Worm (Caenorhabditis elegans) whole organism, L1 larva: ENCODE measurements around the gene fkh-3.

Source experiments
- C04F5.9 ChIP-seq: sonication (generic microtip); optimal IDR thresholded peaks from 2 replicates; lab custom pipeline; 2016; ENCODE audit warnings: missing genetic modification characterization, missing compliant biosample characterization
- C16A3.4 ChIP-seq: fragments of 150-350 bp; optimal IDR thresholded peaks from 2 replicates; lab custom pipeline; 2014; ENCODE audit warnings: missing biosample characterization, missing genetic modification characterization
- C34B4.2 ChIP-seq: sonication (generic microtip); optimal IDR thresholded peaks from 2 replicates; lab custom pipeline; 2017; ENCODE audit warnings: mild to moderate bottlenecking, missing genetic modification characterization, missing compliant biosample characterization
- aha-1 ChIP-seq: fragments of 150-350 bp; optimal IDR thresholded peaks from 2 replicates; lab custom pipeline; 2014; ENCODE audit warnings: missing biosample characterization, missing genetic modification characterization
- alr-1 ChIP-seq: fragments of 200-800 bp; sonication (Bioruptor generic); optimal IDR thresholded peaks from 2 replicates; lab custom pipeline; 2018; ENCODE audit warnings: borderline replicate concordance, mild to moderate bottlenecking, missing genetic modification characterization, missing compliant biosample characterization
- aly-2 ChIP-seq: fragments of 150-350 bp; optimal IDR thresholded peaks from 2 replicates; lab custom pipeline; 2014; ENCODE audit warnings: missing biosample characterization, missing genetic modification characterization
- blmp-1 ChIP-seq: fragments of 150-350 bp; optimal IDR thresholded peaks from 2 replicates; lab custom pipeline; 2014; ENCODE audit warnings: missing biosample characterization, missing genetic modification characterization
- ceh-82 ChIP-seq, 3 experiments: fragments of 150-350 bp in 1 of 3; sonication (generic microtip) in 2 of 3; optimal IDR thresholded peaks; 2 replicates each; lab custom pipeline; 2014 to 2017; ENCODE audit warnings: missing biosample characterization in 3 of 3, missing genetic modification characterization in 3 of 3
- ceh-88 ChIP-seq: fragments of 200-800 bp; sonication (Bioruptor generic); IDR thresholded peaks from 2 replicates; pipeline ENCODE4 v1.3.6; 2022; ENCODE audit warnings: missing genetic modification characterization, missing compliant biosample characterization
- ceh-90 ChIP-seq: sonication (generic microtip); optimal IDR thresholded peaks from 2 replicates; lab custom pipeline; 2016; ENCODE audit warnings: missing genetic modification characterization, missing compliant biosample characterization
- ces-1 ChIP-seq: fragments of 150-350 bp; optimal IDR thresholded peaks from 2 replicates; lab custom pipeline; 2014; ENCODE audit warnings: missing biosample characterization, missing genetic modification reagents, missing genetic modification characterization
- dpl-1 ChIP-seq, 3 experiments: fragments of 150-350 bp in 2 of 3; sonication (generic microtip) in 1 of 3; optimal IDR thresholded peaks; 2 replicates each; lab custom pipeline; 2014 to 2017; ENCODE audit warnings: missing biosample characterization in 3 of 3, missing genetic modification characterization in 3 of 3, missing genetic modification reagents in 3 of 3
- dsc-1 ChIP-seq: sonication (generic microtip); optimal IDR thresholded peaks from 2 replicates; lab custom pipeline; 2016; ENCODE audit warnings: mild to moderate bottlenecking, missing genetic modification characterization, missing compliant biosample characterization
- efl-3 ChIP-seq: fragments of 200-800 bp; sonication (Bioruptor generic); optimal IDR thresholded peaks from 2 replicates; lab custom pipeline; 2018; ENCODE audit warnings: mild to moderate bottlenecking, missing genetic modification characterization, missing compliant biosample characterization
- egl-27 ChIP-seq, 2 experiments: fragments of 150-350 bp in 1 of 2; sonication (generic microtip); optimal IDR thresholded peaks; 3 replicates each; lab custom pipeline; 2017 to 2018; ENCODE audit warnings: missing biosample characterization in 2 of 2, missing genetic modification characterization in 2 of 2, missing genetic modification reagents in 2 of 2
- elt-2 ChIP-seq: sonication (generic microtip); optimal IDR thresholded peaks from 2 replicates; lab custom pipeline; 2016; ENCODE audit warnings: missing genetic modification characterization, mild to moderate bottlenecking, inconsistent platforms, missing compliant biosample characterization, missing genetic modification reagents
- elt-3 ChIP-seq, 6 experiments: fragments of 150-350 bp in 1 of 6; sonication (generic microtip); optimal IDR thresholded peaks; 2 replicates each; lab custom pipeline; 2017 to 2018; ENCODE audit warnings: missing biosample characterization in 6 of 6, missing genetic modification characterization in 6 of 6, inconsistent platforms in 1 of 6
- fkh-4 ChIP-seq: sonication (generic microtip); optimal IDR thresholded peaks from 2 replicates; lab custom pipeline; 2016; ENCODE audit warnings: missing compliant biosample characterization, missing genetic modification characterization, borderline replicate concordance
- grh-1 ChIP-seq: fragments of 200-800 bp; sonication (Bioruptor generic); IDR thresholded peaks from 2 replicates; pipeline ENCODE4 v1.3.6; 2022; ENCODE audit warnings: missing genetic modification reagents, missing genetic modification characterization, missing compliant biosample characterization
- hpl-2 ChIP-seq: fragments of 150-350 bp; optimal IDR thresholded peaks from 2 replicates; lab custom pipeline; 2014; ENCODE audit warnings: missing biosample characterization, missing genetic modification reagents, missing genetic modification characterization
- isw-1 ChIP-seq: fragments of 200-800 bp; sonication (Bioruptor generic); IDR thresholded peaks from 2 replicates; pipeline ENCODE4 v1.3.6; 2022; ENCODE audit warnings: missing genetic modification characterization, missing compliant biosample characterization
- lin-13 ChIP-seq: fragments of 150-350 bp; optimal IDR thresholded peaks from 2 replicates; lab custom pipeline; 2014; ENCODE audit warnings: missing biosample characterization, missing genetic modification reagents, missing genetic modification characterization
- lin-14 ChIP-seq: fragments of 200-800 bp; sonication (Bioruptor generic); optimal IDR thresholded peaks from 2 replicates; lab custom pipeline; 2018; ENCODE audit warnings: mild to moderate bottlenecking, missing genetic modification characterization, moderate library complexity, missing compliant biosample characterization
- lin-35 ChIP-seq, 2 experiments: fragments of 150-350 bp; optimal IDR thresholded peaks; 2 replicates each; lab custom pipeline; 2014; ENCODE audit warnings: missing biosample characterization in 2 of 2, missing genetic modification characterization in 2 of 2, missing genetic modification reagents in 2 of 2
- lin-39 ChIP-seq: fragments of 150-350 bp; optimal IDR thresholded peaks from 2 replicates; lab custom pipeline; 2014; ENCODE audit warnings: missing biosample characterization, missing genetic modification reagents, missing genetic modification characterization
- lir-3 ChIP-seq: sonication (generic microtip); optimal IDR thresholded peaks from 2 replicates; lab custom pipeline; 2016; ENCODE audit warnings: mild to moderate bottlenecking, missing genetic modification characterization, moderate library complexity, missing compliant biosample characterization; ENCODE audit not compliant: poor library complexity
- mab-9 ChIP-seq: fragments of 200-800 bp; sonication (Bioruptor generic); IDR thresholded peaks from 2 replicates; pipeline ENCODE4 v1.3.6; 2022; ENCODE audit warnings: missing genetic modification reagents, missing genetic modification characterization, missing compliant biosample characterization
- mep-1 ChIP-seq: fragments of 150-350 bp; optimal IDR thresholded peaks from 2 replicates; lab custom pipeline; 2014; ENCODE audit warnings: missing biosample characterization, missing genetic modification characterization
- nhr-12 ChIP-seq: sonication (generic microtip); optimal IDR thresholded peaks from 2 replicates; lab custom pipeline; 2017; ENCODE audit warnings: missing biosample characterization, missing genetic modification characterization
- nhr-19 ChIP-seq: fragments of 200-800 bp; sonication (Bioruptor generic); conservative IDR thresholded peaks from 2 replicates; pipeline ENCODE4 v1.3.6; 2022; ENCODE audit warnings: missing genetic modification characterization, missing compliant biosample characterization
- nhr-20 ChIP-seq: sonication (generic microtip); optimal IDR thresholded peaks from 2 replicates; lab custom pipeline; 2016; ENCODE audit warnings: mild to moderate bottlenecking, missing genetic modification characterization, missing compliant biosample characterization
- nhr-71 ChIP-seq: sonication (generic microtip); optimal IDR thresholded peaks from 2 replicates; lab custom pipeline; 2016; ENCODE audit warnings: mild to moderate bottlenecking, missing genetic modification characterization, moderate library complexity, missing compliant biosample characterization
- nhr-76 ChIP-seq: sonication (generic microtip); optimal IDR thresholded peaks from 2 replicates; lab custom pipeline; 2017; ENCODE audit warnings: missing biosample characterization, missing genetic modification characterization
- nhr-84 ChIP-seq: sonication (generic microtip); optimal IDR thresholded peaks from 2 replicates; lab custom pipeline; 2017; ENCODE audit warnings: missing biosample characterization, missing genetic modification characterization
- pag-3 ChIP-seq: sonication (generic microtip); optimal IDR thresholded peaks from 2 replicates; lab custom pipeline; 2017; ENCODE audit warnings: missing genetic modification characterization, mild to moderate bottlenecking, missing compliant biosample characterization, antibody characterized with exemption, borderline replicate concordance; ENCODE audit not compliant: insufficient read depth
- rnt-1 ChIP-seq: sonication (generic microtip); optimal IDR thresholded peaks from 2 replicates; lab custom pipeline; 2016; ENCODE audit warnings: mild to moderate bottlenecking, missing genetic modification characterization, moderate library complexity, missing compliant biosample characterization
- skn-1 ChIP-seq: fragments of 150-350 bp; optimal IDR thresholded peaks from 2 replicates; lab custom pipeline; 2014; ENCODE audit warnings: missing biosample characterization, missing genetic modification characterization
- snpc-4 ChIP-seq: fragments of 150-350 bp; optimal IDR thresholded peaks from 2 replicates; lab custom pipeline; 2014; ENCODE audit warnings: missing biosample characterization, missing genetic modification characterization
- sptf-1 ChIP-seq: fragments of 150-350 bp; optimal IDR thresholded peaks from 2 replicates; lab custom pipeline; 2014; ENCODE audit warnings: missing biosample characterization, missing genetic modification characterization
- sup-37 ChIP-seq: fragments of 200-800 bp; sonication (Bioruptor generic); optimal IDR thresholded peaks from 2 replicates; lab custom pipeline; 2018; ENCODE audit warnings: mild to moderate bottlenecking, missing genetic modification characterization, missing compliant biosample characterization
- swsn-7 ChIP-seq: sonication (generic microtip); optimal IDR thresholded peaks from 2 replicates; lab custom pipeline; 2016; ENCODE audit warnings: missing genetic modification characterization, missing compliant biosample characterization
- tlp-1 ChIP-seq: fragments of 150-350 bp; optimal IDR thresholded peaks from 2 replicates; lab custom pipeline; 2014; ENCODE audit warnings: missing biosample characterization, missing genetic modification characterization
- unc-130 ChIP-seq: fragments of 150-350 bp; optimal IDR thresholded peaks from 2 replicates; lab custom pipeline; 2017; ENCODE audit warnings: missing biosample characterization, missing genetic modification characterization, inconsistent platforms
- unc-98 ChIP-seq: fragments of 200-800 bp; sonication (Bioruptor generic); IDR thresholded peaks from 2 replicates; pipeline ENCODE4 v1.3.6; 2022; ENCODE audit warnings: missing genetic modification characterization, missing compliant biosample characterization
- vab-15 ChIP-seq: sonication (generic microtip); optimal IDR thresholded peaks from 2 replicates; lab custom pipeline; 2017; ENCODE audit warnings: missing genotype, mild to moderate bottlenecking, missing genetic modification characterization, missing compliant biosample characterization
- zag-1 ChIP-seq: fragments of 150-350 bp; optimal IDR thresholded peaks from 2 replicates; lab custom pipeline; 2014; ENCODE audit warnings: missing biosample characterization, missing genetic modification characterization

fkh-3 gene

DNA sequence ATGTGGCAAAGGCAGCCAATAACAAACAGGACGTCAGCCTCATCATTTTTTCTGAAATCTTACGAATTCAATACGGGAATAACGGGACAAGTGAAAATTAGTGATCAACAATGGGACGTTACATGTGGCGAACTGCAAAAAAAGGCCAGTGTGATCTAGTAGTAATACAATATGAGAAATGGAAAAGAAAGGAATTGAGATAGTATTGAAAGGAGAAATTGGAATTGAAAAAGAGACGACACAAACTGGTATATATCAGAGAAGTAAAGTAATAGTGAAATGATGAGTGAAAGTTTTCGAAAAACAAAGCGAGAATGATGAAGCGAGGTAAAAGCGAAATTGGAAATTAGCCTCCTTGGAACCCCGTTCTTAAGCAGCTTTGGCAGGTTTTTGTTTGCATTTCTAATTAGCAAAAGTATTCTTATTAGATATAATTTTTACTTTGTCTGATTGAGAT lies 35.7 kb downstream of the fkh-3 start, which contains the start of gene C49F8.3:
C49F8.3 (minus strand) TSS at position 51 of the 457 bp plus-strand sequence.
- TF ChIP-seq blmp-1 (tag; lab: Kevin White, UChicago), result peak; percentile 87
- no peak for TF ChIP-seq alr-1 (tag; lab: Kevin White, UChicago)
- TF ChIP-seq ceh-88, result no peak
- TF ChIP-seq lin-13 (GFP tag; lab: Kevin White, UChicago), result no peak
- no peak for TF ChIP-seq snpc-4
- no peak for TF ChIP-seq zag-1
- TF ChIP-seq nhr-71 (tag; lab: Kevin White, UChicago), result peak; percentile 21
- peak in 1 of 6 experiments; percentile 1 for TF ChIP-seq elt-3 (tag; optimal IDR thresholded peaks at IDR 0.05; lab: Kevin White, UChicago)
- no peak for TF ChIP-seq tlp-1 (tag; lab: Kevin White, UChicago)
- no peak for TF ChIP-seq rnt-1
- TF ChIP-seq unc-98 (GFP tag; lab: Robert Waterston, UW), result no peak
- no peak for TF ChIP-seq lir-3 (tag; lab: Kevin White, UChicago)
- no peak for TF ChIP-seq ceh-82 (tag; optimal IDR thresholded peaks at IDR 0.05; lab: Kevin White, UChicago)
- TF ChIP-seq skn-1 (tag; lab: Kevin White, UChicago), result no peak
- no peak for TF ChIP-seq swsn-7 (tag; lab: Kevin White, UChicago)
- TF ChIP-seq C16A3.4, result no peak
- TF ChIP-seq grh-1 (GFP tag; lab: Robert Waterston, UW), result no peak
- TF ChIP-seq aha-1 (tag; lab: Kevin White, UChicago), result no peak
- TF ChIP-seq nhr-76 (tag; lab: Kevin White, UChicago), result no peak
- no peak for TF ChIP-seq C34B4.2
- peak; percentile 20 for TF ChIP-seq lin-14 (GFP tag; lab: Kevin White, UChicago)

DNA sequence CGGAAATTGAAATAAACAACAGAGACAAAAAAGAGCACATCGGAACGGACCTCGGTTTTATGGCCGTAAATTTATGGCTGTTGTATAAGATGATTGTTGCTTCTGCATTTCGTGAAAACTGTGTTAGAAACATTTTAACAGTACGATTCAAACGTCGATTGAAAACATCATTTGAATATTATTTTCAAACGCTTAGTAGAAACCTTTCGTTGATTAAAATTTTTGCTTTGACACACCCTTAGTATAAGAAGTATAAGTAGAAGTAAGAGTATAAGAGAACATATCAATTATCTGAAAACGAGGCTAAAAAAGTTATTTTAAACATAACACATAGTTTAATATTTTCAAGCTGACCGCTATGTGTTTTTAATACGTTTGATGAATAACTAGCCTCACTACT lies 38.5 kb downstream of the fkh-3 start:
- TF ChIP-seq C04F5.9 (tag; lab: Kevin White, UChicago), result no peak
- no peak for TF ChIP-seq nhr-71 (tag; lab: Kevin White, UChicago)
- no peak for TF ChIP-seq dsc-1
- TF ChIP-seq unc-130 (tag; lab: Kevin White, UChicago), result no peak
- no peak for TF ChIP-seq nhr-12
- no peak for TF ChIP-seq dpl-1 (GFP tag; optimal IDR thresholded peaks at IDR 0.05; lab: Kevin White, UChicago)
- TF ChIP-seq elt-2 (tag; lab: Kevin White, UChicago), result no peak
- no peak for TF ChIP-seq lin-14 (GFP tag; lab: Kevin White, UChicago)
- no peak for TF ChIP-seq ceh-90 (tag; lab: Kevin White, UChicago)
- no peak for TF ChIP-seq nhr-20 (tag; lab: Kevin White, UChicago)

DNA sequence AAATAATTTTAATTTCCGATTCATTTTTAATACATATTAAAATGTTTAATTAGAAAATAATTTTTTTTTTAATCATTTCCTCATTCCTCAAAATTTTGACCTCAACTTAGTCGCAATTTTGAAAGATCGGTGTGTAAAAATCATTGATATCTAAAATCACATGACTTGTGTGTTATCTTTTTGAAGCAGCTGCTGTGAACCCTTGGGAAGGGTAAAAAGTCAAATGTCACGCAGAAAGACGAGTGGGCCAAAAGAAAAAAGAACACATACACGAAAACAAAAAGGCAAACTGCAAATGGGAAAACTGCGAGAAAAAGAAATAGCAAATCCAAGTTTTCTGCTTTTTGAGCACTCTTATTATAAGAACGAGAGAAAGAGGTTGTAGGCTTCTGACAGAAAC lies 40.0 kb downstream of the fkh-3 start:
- TF ChIP-seq nhr-71 (tag; lab: Kevin White, UChicago), result peak; percentile 70
- TF ChIP-seq efl-3 (GFP tag; lab: Kevin White, UChicago), result no peak
- no peak for TF ChIP-seq vab-15
- TF ChIP-seq isw-1 (GFP tag; lab: Robert Waterston, UW), result no peak
- no peak for TF ChIP-seq aly-2 (tag; lab: Kevin White, UChicago)
- TF ChIP-seq nhr-19 (GFP tag; lab: Robert Waterston, UW), result peak; percentile 38
- no peak for TF ChIP-seq C04F5.9 (tag; lab: Kevin White, UChicago)
- TF ChIP-seq sup-37 (GFP tag; lab: Kevin White, UChicago), result no peak
- TF ChIP-seq ceh-90 (tag; lab: Kevin White, UChicago), result no peak
- TF ChIP-seq grh-1 (GFP tag; lab: Robert Waterston, UW), result no peak
- TF ChIP-seq swsn-7 (tag; lab: Kevin White, UChicago), result no peak
- TF ChIP-seq ceh-82 (tag; optimal IDR thresholded peaks at IDR 0.05; lab: Kevin White, UChicago), result no peak
- peak; percentile 9 for TF ChIP-seq nhr-20 (tag; lab: Kevin White, UChicago)
- TF ChIP-seq lin-14 (GFP tag; lab: Kevin White, UChicago), result peak; percentile 64
- TF ChIP-seq egl-27 (tag; optimal IDR thresholded peaks at IDR 0.05; lab: Kevin White, UChicago), result no peak
- TF ChIP-seq rnt-1, result peak; percentile 61
- TF ChIP-seq ceh-88, result no peak
- no peak for TF ChIP-seq lin-35 (GFP tag; optimal IDR thresholded peaks at IDR 0.05; lab: Kevin White, UChicago)
- peak; percentile 32 for TF ChIP-seq mep-1
- TF ChIP-seq skn-1 (tag; lab: Kevin White, UChicago), result no peak
- TF ChIP-seq nhr-84 (tag; lab: Kevin White, UChicago), result no peak
- no peak for TF ChIP-seq elt-3 (tag; optimal IDR thresholded peaks at IDR 0.05; lab: Kevin White, UChicago)
- TF ChIP-seq ces-1 (GFP tag; lab: Kevin White, UChicago), result no peak
- no peak for TF ChIP-seq mab-9 (GFP tag; lab: Robert Waterston, UW)
- no peak for TF ChIP-seq hpl-2 (GFP tag; lab: Kevin White, UChicago)
- no peak for TF ChIP-seq dsc-1
- no peak for TF ChIP-seq lin-39 (tag; lab: Kevin White, UChicago)
- TF ChIP-seq C34B4.2, result no peak
- no peak for TF ChIP-seq sptf-1
- TF ChIP-seq pag-3, result no peak
- no peak for TF ChIP-seq fkh-4 (tag; lab: Kevin White, UChicago)
